Worm (Caenorhabditis elegans) whole organism, early embryonic: ENCODE data around the gene F07C6.3.

Experiments used
- B0310.2 ChIP-seq: sonication (generic microtip); optimal IDR thresholded peaks from 2 replicates; lab custom pipeline; 2016; ENCODE audit warnings: mild to moderate bottlenecking, missing genetic modification characterization, missing compliant biosample characterization
- aly-1 ChIP-seq: sonication (generic microtip); optimal IDR thresholded peaks from 2 replicates; lab custom pipeline; 2016; ENCODE audit warnings: missing genetic modification characterization, missing compliant biosample characterization
- ama-1 ChIP-seq: fragments of 150-350 bp; optimal IDR thresholded peaks from 2 replicates; lab custom pipeline; 2014
- ceh-13 ChIP-seq: fragments of 200-800 bp; sonication (Bioruptor generic); optimal IDR thresholded peaks from 2 replicates; lab custom pipeline; 2018; ENCODE audit warnings: mild to moderate bottlenecking, missing genetic modification characterization, missing compliant biosample characterization
- ceh-36 ChIP-seq: sonication (generic microtip); optimal IDR thresholded peaks from 2 replicates; lab custom pipeline; 2016; ENCODE audit warnings: missing genetic modification characterization, inconsistent platforms, missing compliant biosample characterization
- ets-7 ChIP-seq: sonication (generic microtip); optimal IDR thresholded peaks from 2 replicates; lab custom pipeline; 2016; ENCODE audit warnings: missing genotype, missing genetic modification characterization, missing compliant biosample characterization
- flt-1 ChIP-seq: fragments of 200-800 bp; sonication (Bioruptor generic); IDR thresholded peaks from 2 replicates; pipeline ENCODE4 v1.3.6; 2022; ENCODE audit warnings: missing genetic modification characterization, missing compliant biosample characterization
- hmbx-1 ChIP-seq: sonication (generic microtip); optimal IDR thresholded peaks from 2 replicates; lab custom pipeline; 2016; ENCODE audit warnings: mild to moderate bottlenecking, missing genetic modification characterization, missing compliant biosample characterization
- hmg-4 ChIP-seq: fragments of 200-800 bp; sonication (Bioruptor generic); optimal IDR thresholded peaks from 2 replicates; lab custom pipeline; 2018; ENCODE audit warnings: mild to moderate bottlenecking, missing genetic modification characterization, missing compliant biosample characterization
- hnd-1 ChIP-seq: sonication (generic microtip); optimal IDR thresholded peaks from 2 replicates; lab custom pipeline; 2016; ENCODE audit warnings: missing genetic modification characterization, missing compliant biosample characterization
- pes-1 ChIP-seq: fragments of 200-800 bp; sonication (Bioruptor generic); IDR thresholded peaks from 2 replicates; pipeline ENCODE4 v1.3.6; 2022; ENCODE audit warnings: missing genetic modification reagents, missing genetic modification characterization, missing compliant biosample characterization
- sea-1 ChIP-seq: fragments of 200-800 bp; sonication (Bioruptor generic); conservative IDR thresholded peaks from 2 replicates; pipeline ENCODE4 v1.3.6; 2022; ENCODE audit warnings: missing genetic modification characterization, missing compliant biosample characterization
- tbx-37 ChIP-seq: fragments of 200-800 bp; sonication (Bioruptor generic); conservative IDR thresholded peaks from 2 replicates; pipeline ENCODE4 v1.3.6; 2022; ENCODE audit warnings: missing genetic modification reagents, missing genetic modification characterization, missing compliant biosample characterization

- TF ChIP-seq pes-1 (GFP tag; lab: Robert Waterston, UW), result no peak
- TF ChIP-seq flt-1, result no peak
- no peak for TF ChIP-seq ceh-13 (GFP tag; lab: Kevin White, UChicago)
- TF ChIP-seq aly-1, result no peak
- TF ChIP-seq B0310.2 (tag; lab: Kevin White, UChicago), result no peak
- TF ChIP-seq ets-7, result no peak
- TF ChIP-seq hmbx-1, result no peak
- no peak for TF ChIP-seq ama-1
- no peak for TF ChIP-seq sea-1
- TF ChIP-seq hnd-1 (tag; lab: Kevin White, UChicago), result no peak
- no peak for TF ChIP-seq hmg-4 (GFP tag; lab: Kevin White, UChicago)
- TF ChIP-seq ceh-36 (tag; lab: Kevin White, UChicago), result no peak
- TF ChIP-seq tbx-37, result no peak
These were observed 42.8 kb upstream of the F07C6.3 start, which contains the start of gene inx-6 for ce11 chrIV:12746284-12746683.
